Worm (Caenorhabditis elegans) whole organism, L1 larva: ENCODE data around the gene C06G4.6.

Experiments
- Y116A8C.19 ChIP-seq: sonication (generic microtip); optimal IDR thresholded peaks from 2 replicates; lab custom pipeline; 2016; ENCODE audit warnings: missing compliant biosample characterization, missing genetic modification characterization, borderline replicate concordance
- ceh-82 ChIP-seq, 3 experiments: fragments of 150-350 bp in 1 of 3; sonication (generic microtip) in 2 of 3; optimal IDR thresholded peaks; 2 replicates each; lab custom pipeline; 2014 to 2017; ENCODE audit warnings: missing biosample characterization in 3 of 3, missing genetic modification characterization in 3 of 3
- dpl-1 ChIP-seq, 3 experiments: fragments of 150-350 bp in 2 of 3; sonication (generic microtip) in 1 of 3; optimal IDR thresholded peaks; 2 replicates each; lab custom pipeline; 2014 to 2017; ENCODE audit warnings: missing biosample characterization in 3 of 3, missing genetic modification characterization in 3 of 3, missing genetic modification reagents in 3 of 3
- fos-1 ChIP-seq: fragments of 150-350 bp; optimal IDR thresholded peaks from 2 replicates; lab custom pipeline; 2014; ENCODE audit warnings: missing biosample characterization, missing genetic modification characterization
- lin-14 ChIP-seq: fragments of 200-800 bp; sonication (Bioruptor generic); optimal IDR thresholded peaks from 2 replicates; lab custom pipeline; 2018; ENCODE audit warnings: mild to moderate bottlenecking, missing genetic modification characterization, moderate library complexity, missing compliant biosample characterization
- lin-15B ChIP-seq: fragments of 150-350 bp; sonication (generic microtip); optimal IDR thresholded peaks from 3 replicates; lab custom pipeline; 2014; ENCODE audit warnings: missing biosample characterization, missing genetic modification characterization
- nhr-237 ChIP-seq: fragments of 150-350 bp; optimal IDR thresholded peaks from 2 replicates; lab custom pipeline; 2014; ENCODE audit warnings: missing biosample characterization, missing genetic modification characterization
- nhr-28 ChIP-seq: fragments of 150-350 bp; optimal IDR thresholded peaks from 2 replicates; lab custom pipeline; 2014; ENCODE audit warnings: missing biosample characterization, missing genetic modification characterization
- nhr-90 ChIP-seq: sonication (generic microtip); optimal IDR thresholded peaks from 2 replicates; lab custom pipeline; 2016; ENCODE audit warnings: mild to moderate bottlenecking, missing genetic modification characterization, missing compliant biosample characterization; ENCODE audit not compliant: poor library complexity
- pax-3 ChIP-seq: fragments of 200-800 bp; sonication (Bioruptor generic); optimal IDR thresholded peaks from 2 replicates; lab custom pipeline; 2018; ENCODE audit warnings: mild to moderate bottlenecking, missing genetic modification characterization, moderate library complexity, missing compliant biosample characterization
- pqm-1 ChIP-seq: sonication (generic microtip); optimal IDR thresholded peaks from 3 replicates; lab custom pipeline; 2017; ENCODE audit warnings: missing biosample characterization, missing genetic modification characterization
- sup-37 ChIP-seq: fragments of 200-800 bp; sonication (Bioruptor generic); optimal IDR thresholded peaks from 2 replicates; lab custom pipeline; 2018; ENCODE audit warnings: mild to moderate bottlenecking, missing genetic modification characterization, missing compliant biosample characterization
- unc-98 ChIP-seq: fragments of 200-800 bp; sonication (Bioruptor generic); IDR thresholded peaks from 2 replicates; pipeline ENCODE4 v1.3.6; 2022; ENCODE audit warnings: missing genetic modification characterization, missing compliant biosample characterization

ce11 chrIII:8029487-8029886 is 25.3 kb downstream of the C06G4.6 start, which contains the start of gene F44B9.8:
- no peak for TF ChIP-seq nhr-237 (tag; lab: Kevin White, UChicago)
- no peak for TF ChIP-seq sup-37
- TF ChIP-seq pax-3 (tag; lab: Kevin White, UChicago), result no peak
- no peak for TF ChIP-seq nhr-28 (tag; lab: Kevin White, UChicago)
- peak; percentile 55 for TF ChIP-seq nhr-90 (tag; lab: Kevin White, UChicago)
- TF ChIP-seq fos-1 (tag; lab: Kevin White, UChicago), result no peak
- peak; percentile 60 to 82 (median 76) for TF ChIP-seq dpl-1 (GFP tag; optimal IDR thresholded peaks at IDR 0.05; lab: Kevin White, UChicago)
- no peak for TF ChIP-seq pqm-1 (tag; lab: Kevin White, UChicago)
- TF ChIP-seq lin-15B (tag; lab: Kevin White, UChicago), result peak; percentile 70
- peak; percentile 78 for TF ChIP-seq lin-14 (GFP tag; lab: Kevin White, UChicago)
- peak in 1 of 3 experiments; percentile 52 for TF ChIP-seq ceh-82 (tag; optimal IDR thresholded peaks at IDR 0.05; lab: Kevin White, UChicago)
- TF ChIP-seq Y116A8C.19 (tag; lab: Kevin White, UChicago), result no peak
- no peak for TF ChIP-seq unc-98 (GFP tag; lab: Robert Waterston, UW)
